Worm (Caenorhabditis elegans) whole organism, mixed stage, embryonic: ENCODE data around the gene str-144.

ENCODE experiments used
- blmp-1 ChIP-seq: fragments of 150-350 bp; optimal IDR thresholded peaks from 2 replicates; lab custom pipeline; 2014; ENCODE audit warnings: missing biosample characterization, missing genetic modification characterization
- drap-1 ChIP-seq: fragments of 200-800 bp; sonication (Bioruptor generic); optimal IDR thresholded peaks from 3 replicates; lab custom pipeline; 2018; ENCODE audit warnings: mild to moderate bottlenecking, missing genetic modification characterization, missing compliant biosample characterization
- lin-13 ChIP-seq: fragments of 150-350 bp; optimal IDR thresholded peaks from 2 replicates; lab custom pipeline; 2014; ENCODE audit warnings: missing biosample characterization, missing genetic modification characterization
- mab-5 ChIP-seq: fragments of 150-350 bp; optimal IDR thresholded peaks from 2 replicates; lab custom pipeline; 2014; ENCODE audit warnings: missing biosample characterization, missing genetic modification characterization
- nhr-76 ChIP-seq: sonication (generic microtip); optimal IDR thresholded peaks from 2 replicates; lab custom pipeline; 2017; ENCODE audit warnings: missing biosample characterization, missing genetic modification characterization
- pha-4 ChIP-seq: fragments of 150-350 bp; optimal IDR thresholded peaks from 2 replicates; lab custom pipeline; 2018; ENCODE audit warnings: missing biosample characterization, missing genetic modification reagents, missing genetic modification characterization
- unc-120 ChIP-seq: sonication (generic microtip); optimal IDR thresholded peaks from 2 replicates; lab custom pipeline; 2017; ENCODE audit warnings: missing genetic modification characterization, missing compliant biosample characterization; ENCODE audit not compliant: poor library complexity, severe bottlenecking
- unc-39 ChIP-seq: fragments of 150-350 bp; optimal IDR thresholded peaks from 2 replicates; lab custom pipeline; 2014; ENCODE audit warnings: missing biosample characterization, missing genetic modification characterization
- zip-8 ChIP-seq: fragments of 150-350 bp; optimal IDR thresholded peaks from 2 replicates; lab custom pipeline; 2014; ENCODE audit warnings: missing biosample characterization, missing genetic modification characterization
- ztf-11 ChIP-seq: fragments of 150-350 bp; optimal IDR thresholded peaks from 2 replicates; lab custom pipeline; 2014; ENCODE audit warnings: missing biosample characterization, missing genetic modification characterization

- TF ChIP-seq nhr-76 (tag; lab: Kevin White, UChicago) (no peak), pha-4 (tag; lab: Kevin White, UChicago) (no peak), ztf-11 (no peak), lin-13 (tag; lab: Kevin White, UChicago) (no peak), unc-39 (tag; lab: Kevin White, UChicago) (no peak), blmp-1 (tag; lab: Kevin White, UChicago) (no peak), drap-1 (GFP tag; lab: Kevin White, UChicago) (no peak), mab-5 (tag; lab: Kevin White, UChicago) (no peak), zip-8 (tag; lab: Kevin White, UChicago) (no peak), unc-120 (tag; lab: Kevin White, UChicago) (no peak)
Observed at ce11 chrV:8098239-8098638, 26.3 kb upstream of the str-144 start, which contains the start of gene str-145.
